Worm (Caenorhabditis elegans): ENCODE results near the gene C46G7.5.

Gene C46G7.5

ce11 chrIV:5967035-5967499, 44.4 kb downstream of the C46G7.5 start:
- TF ChIP-seq elt-2 (tag; optimal IDR thresholded peaks at IDR 0.05): peak; percentile 97
- peak; percentile 46 for TF ChIP-seq ceh-24 (tag; optimal IDR thresholded peaks at IDR 0.05)
- peak; percentile 69 for TF ChIP-seq Y22D7AL.16 (tag; optimal IDR thresholded peaks at IDR 0.05)
- TF ChIP-seq C38D4.7 (GFP tag; optimal IDR thresholded peaks at IDR 0.05): peak; percentile 81
- peak; percentile 66 for TF ChIP-seq nhr-232 (tag; optimal IDR thresholded peaks at IDR 0.05)
- TF ChIP-seq ceh-19 (GFP tag; optimal IDR thresholded peaks at IDR 0.05): peak; percentile 69
- TF ChIP-seq tbx-2 (tag; optimal IDR thresholded peaks at IDR 0.05): peak; percentile 75
- peak; percentile 61; the same call in 1 of the 2 replicates for TF ChIP-seq sox-2 (GFP tag; IDR thresholded peaks at IDR 0.05)
- peak; percentile 34 for TF ChIP-seq odd-2 (tag; optimal IDR thresholded peaks at IDR 0.05)
- TF ChIP-seq ceh-6 (GFP tag; optimal IDR thresholded peaks at IDR 0.05): peak; percentile 78
- peak; percentile 77 for TF ChIP-seq ztf-16 (tag; optimal IDR thresholded peaks at IDR 0.05)
- peak; percentile 54 for TF ChIP-seq pat-9 (tag; optimal IDR thresholded peaks at IDR 0.05)
- TF ChIP-seq pqm-1 (tag; optimal IDR thresholded peaks at IDR 0.05): peak; percentile 82
- TF ChIP-seq lim-6 (tag; optimal IDR thresholded peaks at IDR 0.05): peak; percentile 30
- TF ChIP-seq ceh-45 (GFP tag; IDR thresholded peaks at IDR 0.05): peak; percentile 74; the same call in 1 of the 2 replicates
- no peak for TF ChIP-seq ceh-30 (tag; optimal IDR thresholded peaks at IDR 0.05)
- peak; percentile 72 for TF ChIP-seq ref-2 (tag; optimal IDR thresholded peaks at IDR 0.05)
- TF ChIP-seq npax-4 (tag; optimal IDR thresholded peaks at IDR 0.05): peak; percentile 44
- peak; percentile 41 for TF ChIP-seq zip-5 (tag; optimal IDR thresholded peaks at IDR 0.05)
- peak; percentile 18 for TF ChIP-seq tbx-7 (tag; optimal IDR thresholded peaks at IDR 0.05)
- peak; percentile 43 for TF ChIP-seq ceh-9 (tag; optimal IDR thresholded peaks at IDR 0.05)
- peak; percentile 82 for TF ChIP-seq fkh-6 (tag; optimal IDR thresholded peaks at IDR 0.05)
- TF ChIP-seq hlh-30 (tag; optimal IDR thresholded peaks at IDR 0.05; ENCODE audit: insufficient read depth): peak; percentile 54
- peak; percentile 49 for TF ChIP-seq ceh-31 (tag; optimal IDR thresholded peaks at IDR 0.05)
- TF ChIP-seq ceh-22 (tag; optimal IDR thresholded peaks at IDR 0.05): no peak
- TF ChIP-seq hlh-6 (tag; optimal IDR thresholded peaks at IDR 0.05): peak; percentile 85
- TF ChIP-seq nhr-11 (tag; optimal IDR thresholded peaks at IDR 0.05): no peak
- TF ChIP-seq T23F11.4 (GFP tag; optimal IDR thresholded peaks at IDR 0.05): peak; percentile 71
- peak; percentile 74 for TF ChIP-seq eyg-1 (tag; optimal IDR thresholded peaks at IDR 0.05)
- peak; percentile 77 for TF ChIP-seq unc-86 (tag; optimal IDR thresholded peaks at IDR 0.05)
- TF ChIP-seq ceh-48 (tag; optimal IDR thresholded peaks at IDR 0.05): peak; percentile 64
- TF ChIP-seq K02D7.2 (tag; optimal IDR thresholded peaks at IDR 0.05): peak; percentile 72
- peak; percentile 21 for TF ChIP-seq ets-4 (tag; optimal IDR thresholded peaks at IDR 0.05)
- peak; percentile 59 for TF ChIP-seq sdc-2 (tag; optimal IDR thresholded peaks at IDR 0.05)
- peak; percentile 83 for TF ChIP-seq che-1 (tag; optimal IDR thresholded peaks at IDR 0.05)
- peak; percentile 47 for TF ChIP-seq hlh-8 (tag; optimal IDR thresholded peaks at IDR 0.05)
- TF ChIP-seq fkh-10 (GFP tag; optimal IDR thresholded peaks at IDR 0.05): no peak
- TF ChIP-seq sox-4 (tag; optimal IDR thresholded peaks at IDR 0.05): peak; percentile 75
- TF ChIP-seq hlh-15 (tag; optimal IDR thresholded peaks at IDR 0.05): peak; percentile 60
- peak; percentile 83 for TF ChIP-seq ceh-34 (tag; optimal IDR thresholded peaks at IDR 0.05)
- peak; percentile 52 for TF ChIP-seq hlh-13 (GFP tag; optimal IDR thresholded peaks at IDR 0.05)
- peak; percentile 76 for TF ChIP-seq C08G9.2 (tag; optimal IDR thresholded peaks at IDR 0.05)
- no peak for TF ChIP-seq pros-1 (tag; optimal IDR thresholded peaks at IDR 0.05)
- peak; percentile 78 for TF ChIP-seq lin-11 (tag; optimal IDR thresholded peaks at IDR 0.05)
- TF ChIP-seq elt-4 (tag; optimal IDR thresholded peaks at IDR 0.05): no peak
- peak; percentile 7 for TF ChIP-seq unc-55 (GFP tag; optimal IDR thresholded peaks at IDR 0.05)
- peak; percentile 49 for TF ChIP-seq ahr-1 (tag; optimal IDR thresholded peaks at IDR 0.05)
- TF ChIP-seq dve-1 (tag; optimal IDR thresholded peaks at IDR 0.05): peak; percentile 90
- TF ChIP-seq F13H6.1 (tag; optimal IDR thresholded peaks at IDR 0.05): peak; percentile 69
- TF ChIP-seq pag-3 (tag; optimal IDR thresholded peaks at IDR 0.05; ENCODE audit: borderline replicate concordance): no peak
- no peak for TF ChIP-seq pha-4 (tag; optimal IDR thresholded peaks at IDR 0.05)
- TF ChIP-seq gmeb-2 (tag; optimal IDR thresholded peaks at IDR 0.05): peak; percentile 70
- peak; percentile 65 for TF ChIP-seq fax-1 (tag; optimal IDR thresholded peaks at IDR 0.05)
